Worm (Caenorhabditis elegans): ENCODE results near the gene Y57A10B.7.

Gene Y57A10B.7

ce11 chrII:12348957-12349356 is 44.6 kb downstream of the Y57A10B.7 start:
- TF ChIP-seq T23F11.4 (GFP tag; optimal IDR thresholded peaks at IDR 0.05) = no peak
- no peak for TF ChIP-seq ceh-48 (tag; optimal IDR thresholded peaks at IDR 0.05)
- no peak for TF ChIP-seq fax-1 (tag; optimal IDR thresholded peaks at IDR 0.05)
- peak; percentile 17 for TF ChIP-seq ceh-31 (tag; optimal IDR thresholded peaks at IDR 0.05)
- no peak for TF ChIP-seq ref-2 (tag; optimal IDR thresholded peaks at IDR 0.05)
- peak; percentile 64 for TF ChIP-seq pax-1 (tag; optimal IDR thresholded peaks at IDR 0.05)
- no peak for TF ChIP-seq nfya-1 (tag; optimal IDR thresholded peaks at IDR 0.05)
- no peak for TF ChIP-seq ets-4 (tag; optimal IDR thresholded peaks at IDR 0.05)

- TF ChIP-seq ceh-9 (tag; optimal IDR thresholded peaks at IDR 0.05) = no peak
Measured at ce11 chrII:12346289-12346989, 47.2 kb downstream of the Y57A10B.7 start.

ce11 chrII:12344787-12345186 is 48.8 kb downstream of the Y57A10B.7 start, which contains the start of gene C44C11.6:
C44C11.6 (plus strand) TSS chrII:12344809.
- TF ChIP-seq nfya-1 (tag; optimal IDR thresholded peaks at IDR 0.05) (no peak), ceh-19 (GFP tag; optimal IDR thresholded peaks at IDR 0.05) (no peak), zip-5 (tag; optimal IDR thresholded peaks at IDR 0.05) (no peak), K02D7.2 (tag; optimal IDR thresholded peaks at IDR 0.05) (no peak), pax-1 (tag; optimal IDR thresholded peaks at IDR 0.05) (no peak), hlh-8 (tag; optimal IDR thresholded peaks at IDR 0.05) (no peak), nhr-11 (tag; optimal IDR thresholded peaks at IDR 0.05) (no peak), ceh-34 (tag; optimal IDR thresholded peaks at IDR 0.05) (no peak), syd-9 (tag; optimal IDR thresholded peaks at IDR 0.05) (no peak), C08G9.2 (tag; optimal IDR thresholded peaks at IDR 0.05) (no peak)

ce11 chrII:12343710-12344109 is 49.9 kb downstream of the Y57A10B.7 start:
- no peak for TF ChIP-seq ama-1 (optimal IDR thresholded peaks at IDR 0.05)
- no peak for TF ChIP-seq hlh-6 (tag; optimal IDR thresholded peaks at IDR 0.05)
- TF ChIP-seq ceh-14 (tag; optimal IDR thresholded peaks at IDR 0.05) = no peak
- no peak for TF ChIP-seq unc-86 (tag; optimal IDR thresholded peaks at IDR 0.05)
- peak; percentile 65 for TF ChIP-seq dve-1 (tag; optimal IDR thresholded peaks at IDR 0.05)
- TF ChIP-seq T23F11.4 (GFP tag; optimal IDR thresholded peaks at IDR 0.05) = no peak
- no peak for TF ChIP-seq unc-3 (GFP tag; conservative IDR thresholded peaks at IDR 0.05)
- no peak for TF ChIP-seq unc-3 (tag; optimal IDR thresholded peaks at IDR 0.05)
- TF ChIP-seq pha-2 (tag; optimal IDR thresholded peaks at IDR 0.05) = no peak

ce11 chrII:12342928-12343327 is 50.7 kb downstream of the Y57A10B.7 start:
- TF ChIP-seq ttx-3 (tag; optimal IDR thresholded peaks at IDR 0.05) (no peak), unc-3 (GFP tag; conservative IDR thresholded peaks at IDR 0.05) (no peak), unc-3 (tag; optimal IDR thresholded peaks at IDR 0.05) (no peak), pha-2 (tag; optimal IDR thresholded peaks at IDR 0.05) (no peak)

Measured in whole organism, late embryonic.